Worm (Caenorhabditis elegans) whole organism, young adult: ENCODE results near the gene F38B7.2.

ENCODE experiments used
- B0019.2 ChIP-seq: fragments of 200-800 bp; sonication (Bioruptor generic); conservative IDR thresholded peaks from 2 replicates; pipeline ENCODE4 v1.3.6; 2022; ENCODE audit warnings: missing genetic modification reagents, missing genetic modification characterization, missing compliant biosample characterization
- B0035.1 ChIP-seq: sonication (generic microtip); optimal IDR thresholded peaks from 2 replicates; lab custom pipeline; 2016; ENCODE audit warnings: missing genetic modification characterization, mild to moderate bottlenecking, missing compliant biosample characterization, missing genotype, missing genetic modification reagents
- B0261.1 ChIP-seq: sonication (generic microtip); optimal IDR thresholded peaks from 2 replicates; lab custom pipeline; 2016; ENCODE audit warnings: mild to moderate bottlenecking, missing genetic modification characterization, moderate library complexity, missing compliant biosample characterization
- B0336.3 ChIP-seq: fragments of 200-800 bp; sonication (Bioruptor generic); IDR thresholded peaks from 2 replicates; pipeline ENCODE4 v1.3.6; 2022; ENCODE audit warnings: missing genetic modification characterization, missing compliant biosample characterization
- F22D6.2 ChIP-seq: sonication (generic microtip); optimal IDR thresholded peaks from 2 replicates; lab custom pipeline; 2016; ENCODE audit warnings: mild to moderate bottlenecking, missing genetic modification characterization, missing compliant biosample characterization
- Y53G8AR.9 ChIP-seq: fragments of 200-800 bp; sonication (Bioruptor generic); conservative IDR thresholded peaks from 2 replicates; pipeline ENCODE4 v1.3.6; 2022; ENCODE audit warnings: missing genetic modification reagents, missing genetic modification characterization, missing compliant biosample characterization
- Y95B8A.8 ChIP-seq: fragments of 200-800 bp; sonication (Bioruptor generic); IDR thresholded peaks from 2 replicates; pipeline ENCODE4 v1.3.6; 2022; ENCODE audit warnings: missing genetic modification reagents, missing genetic modification characterization, missing compliant biosample characterization
- ZK185.1 ChIP-seq: sonication (generic microtip); optimal IDR thresholded peaks from 2 replicates; lab custom pipeline; 2016; ENCODE audit warnings: mild to moderate bottlenecking, missing genetic modification characterization, missing compliant biosample characterization; ENCODE audit not compliant: poor library complexity, severe bottlenecking
- ama-1 ChIP-seq, 3 experiments: fragments of 150-350 bp in 1 of 3; sonication (generic microtip) in 2 of 3; optimal IDR thresholded peaks; 2 replicates each; lab custom pipeline; 2014 to 2018; ENCODE audit warnings: missing biosample characterization in 2 of 3, missing genetic modification characterization in 2 of 3, missing genetic modification reagents in 2 of 3
- cebp-1 ChIP-seq, 2 experiments: fragments of 200-800 bp in 1 of 2; sonication (Bioruptor generic) in 1 of 2; sonication (generic microtip) in 1 of 2; IDR thresholded peaks in 1 of 2; optimal IDR thresholded peaks in 1 of 2; 2 replicates each; pipeline versions ENCODE4 v1.3.6 to Lab custom; 2017 to 2022; ENCODE audit warnings: missing compliant biosample characterization in 2 of 2, missing genetic modification characterization in 2 of 2, mild to moderate bottlenecking in 1 of 2, missing genetic modification reagents in 1 of 2, moderate library complexity in 1 of 2
- ceh-27 ChIP-seq: fragments of 200-800 bp; sonication (Bioruptor generic); optimal IDR thresholded peaks from 2 replicates; lab custom pipeline; 2018; ENCODE audit warnings: mild to moderate bottlenecking, missing genetic modification characterization, moderate library complexity, missing compliant biosample characterization
- ceh-91 ChIP-seq: fragments of 200-800 bp; sonication (Bioruptor generic); IDR thresholded peaks from 2 replicates; pipeline ENCODE4 v1.3.6; 2022; ENCODE audit warnings: missing genetic modification reagents, missing genetic modification characterization, missing compliant biosample characterization
- dox-1 ChIP-seq: fragments of 200-800 bp; sonication (Bioruptor generic); IDR thresholded peaks from 2 replicates; pipeline ENCODE4 v1.3.6; 2022; ENCODE audit warnings: missing genetic modification reagents, missing genetic modification characterization, missing compliant biosample characterization
- ets-4 ChIP-seq: fragments of 200-800 bp; sonication (Bioruptor generic); optimal IDR thresholded peaks from 2 replicates; lab custom pipeline; 2018; ENCODE audit warnings: mild to moderate bottlenecking, missing genetic modification characterization, missing compliant biosample characterization
- gei-17 ChIP-seq: fragments of 200-800 bp; sonication (Bioruptor generic); optimal IDR thresholded peaks from 2 replicates; lab custom pipeline; 2018; ENCODE audit warnings: mild to moderate bottlenecking, missing genetic modification characterization, missing compliant biosample characterization
- hmg-1.2 ChIP-seq: fragments of 200-800 bp; sonication (Bioruptor generic); IDR thresholded peaks from 2 replicates; pipeline ENCODE4 v1.3.6; 2022; ENCODE audit warnings: missing genetic modification reagents, missing genetic modification characterization, missing compliant biosample characterization
- let-607 ChIP-seq, 2 experiments: fragments of 200-800 bp in 1 of 2; sonication (Bioruptor generic) in 1 of 2; sonication (generic microtip) in 1 of 2; optimal IDR thresholded peaks; 2 replicates each; lab custom pipeline; 2016 to 2018; ENCODE audit warnings: mild to moderate bottlenecking in 2 of 2, missing compliant biosample characterization in 2 of 2, missing genetic modification characterization in 2 of 2, moderate library complexity in 2 of 2, missing genotype in 1 of 2
- lin-35 ChIP-seq, 3 experiments: fragments of 150-350 bp in 2 of 3; sonication (generic microtip) in 1 of 3; optimal IDR thresholded peaks; 2 replicates each; lab custom pipeline; 2014 to 2018; ENCODE audit warnings: missing biosample characterization in 3 of 3, missing genetic modification characterization in 3 of 3, missing genetic modification reagents in 3 of 3
- lsy-27 ChIP-seq: sonication (generic microtip); optimal IDR thresholded peaks from 2 replicates; lab custom pipeline; 2017; ENCODE audit warnings: missing genetic modification characterization, mild to moderate bottlenecking, missing compliant biosample characterization, antibody characterized with exemption, missing genotype, borderline replicate concordance; ENCODE audit not compliant: insufficient read depth
- nfya-2 ChIP-seq: fragments of 200-800 bp; sonication (Bioruptor generic); IDR thresholded peaks from 2 replicates; pipeline ENCODE4 v1.3.6; 2022; ENCODE audit warnings: missing genetic modification reagents, missing genetic modification characterization, missing compliant biosample characterization
- nhr-80 ChIP-seq: sonication (generic microtip); optimal IDR thresholded peaks from 2 replicates; lab custom pipeline; 2016; ENCODE audit warnings: missing genetic modification characterization, missing compliant biosample characterization
- rcor-1 ChIP-seq: fragments of 200-800 bp; sonication (Bioruptor generic); IDR thresholded peaks from 2 replicates; pipeline ENCODE4 v1.3.6; 2022; ENCODE audit warnings: missing genetic modification reagents, missing genetic modification characterization, missing compliant biosample characterization
- sea-2 ChIP-seq: fragments of 200-800 bp; sonication (Bioruptor generic); IDR thresholded peaks from 2 replicates; pipeline ENCODE4 v1.3.6; 2022; ENCODE audit warnings: missing genetic modification characterization, missing compliant biosample characterization
- snpc-1.3 ChIP-seq: sonication (generic microtip); optimal IDR thresholded peaks from 2 replicates; lab custom pipeline; 2017; ENCODE audit warnings: missing genetic modification characterization, mild to moderate bottlenecking, missing compliant biosample characterization, antibody characterized with exemption, moderate library complexity, missing genotype, missing genetic modification reagents; ENCODE audit not compliant: insufficient read depth
- snpc-4 ChIP-seq, 5 experiments: fragments of 150-350 bp in 1 of 5; sonication (generic microtip) in 4 of 5; optimal IDR thresholded peaks; 2 replicates each; lab custom pipeline; 2014 to 2018; ENCODE audit warnings: missing genetic modification characterization in 5 of 5, missing biosample characterization in 3 of 5, antibody characterized with exemption in 2 of 5, mild to moderate bottlenecking in 2 of 5, missing compliant biosample characterization in 2 of 5, missing genotype in 2 of 5, moderate library complexity in 2 of 5, missing genetic modification reagents in 1 of 5
- tbp1 ChIP-seq: fragments of 200-800 bp; sonication (Bioruptor generic); optimal IDR thresholded peaks from 2 replicates; lab custom pipeline; 2018; ENCODE audit warnings: mild to moderate bottlenecking, missing genetic modification characterization, missing compliant biosample characterization
- tbx-9 ChIP-seq: sonication (generic microtip); optimal IDR thresholded peaks from 2 replicates; lab custom pipeline; 2016; ENCODE audit warnings: borderline replicate concordance, missing genetic modification characterization, inconsistent platforms, missing compliant biosample characterization
- unc-62 ChIP-seq: fragments of 150-350 bp; optimal IDR thresholded peaks from 2 replicates; lab custom pipeline; 2014; ENCODE audit warnings: missing biosample characterization, missing genetic modification reagents, missing genetic modification characterization
- zfh-2 ChIP-seq: fragments of 200-800 bp; sonication (Bioruptor generic); conservative IDR thresholded peaks from 2 replicates; pipeline ENCODE4 v1.3.6; 2022; ENCODE audit warnings: missing genetic modification reagents, missing genetic modification characterization, missing compliant biosample characterization
- ztf-25 ChIP-seq: fragments of 200-800 bp; sonication (Bioruptor generic); IDR thresholded peaks from 2 replicates; pipeline ENCODE4 v1.3.6; 2022; ENCODE audit warnings: missing genetic modification reagents, missing genetic modification characterization, missing compliant biosample characterization
- ztf-26 ChIP-seq: sonication (generic microtip); optimal IDR thresholded peaks from 2 replicates; lab custom pipeline; 2017; ENCODE audit warnings: missing genetic modification characterization, missing compliant biosample characterization
- ztf-3 ChIP-seq: fragments of 200-800 bp; sonication (Bioruptor generic); optimal IDR thresholded peaks from 2 replicates; lab custom pipeline; 2018; ENCODE audit warnings: mild to moderate bottlenecking, missing genetic modification characterization, missing compliant biosample characterization

F38B7.2 gene

ce11 chrV:11534495-11535189 lies 9.1 kb upstream of the F38B7.2 start:
- TF ChIP-seq ztf-25 (GFP tag; lab: Robert Waterston, UW) (no peak), nhr-80 (tag; lab: Kevin White, UChicago) (peak; percentile 85), ZK185.1 (tag; lab: Kevin White, UChicago) (no peak), let-607 (tag; optimal IDR thresholded peaks at IDR 0.05; lab: Kevin White, UChicago) (no peak), B0035.1 (tag; lab: Kevin White, UChicago) (no peak), rcor-1 (GFP tag; lab: Robert Waterston, UW) (peak; percentile 14; the same call in 1 of the 2 replicates), nfya-2 (GFP tag; lab: Robert Waterston, UW) (no peak), hmg-1.2 (GFP tag; lab: Robert Waterston, UW) (no peak), sea-2 (GFP tag; lab: Robert Waterston, UW) (0 out of 2 replicates have a peak, but pooled peaks have one; percentile 7), B0019.2 (GFP tag; lab: Robert Waterston, UW) (no peak), lsy-27 (tag; lab: Kevin White, UChicago) (peak; percentile 2), ceh-91 (GFP tag; lab: Robert Waterston, UW) (no peak), ets-4 (GFP tag; lab: Kevin White, UChicago) (peak; percentile 30), ama-1 (optimal IDR thresholded peaks at IDR 0.05; lab: Kevin White, UChicago) (no peak), ama-1 (GFP tag; optimal IDR thresholded peaks at IDR 0.05; lab: Kevin White, UChicago) (peak in 1 of 2 experiments; percentile 4), lin-35 (GFP tag; optimal IDR thresholded peaks at IDR 0.05; lab: Kevin White, UChicago) (peak in 1 of 3 experiments; percentile 22), gei-17 (no peak), cebp-1 (GFP tag; IDR thresholded peaks at IDR 0.05; lab: Robert Waterston, UW) (no peak), cebp-1 (tag; optimal IDR thresholded peaks at IDR 0.05; lab: Kevin White, UChicago) (peak; percentile 33), B0336.3 (no peak), B0261.1 (tag; lab: Kevin White, UChicago) (no peak)

DNA sequence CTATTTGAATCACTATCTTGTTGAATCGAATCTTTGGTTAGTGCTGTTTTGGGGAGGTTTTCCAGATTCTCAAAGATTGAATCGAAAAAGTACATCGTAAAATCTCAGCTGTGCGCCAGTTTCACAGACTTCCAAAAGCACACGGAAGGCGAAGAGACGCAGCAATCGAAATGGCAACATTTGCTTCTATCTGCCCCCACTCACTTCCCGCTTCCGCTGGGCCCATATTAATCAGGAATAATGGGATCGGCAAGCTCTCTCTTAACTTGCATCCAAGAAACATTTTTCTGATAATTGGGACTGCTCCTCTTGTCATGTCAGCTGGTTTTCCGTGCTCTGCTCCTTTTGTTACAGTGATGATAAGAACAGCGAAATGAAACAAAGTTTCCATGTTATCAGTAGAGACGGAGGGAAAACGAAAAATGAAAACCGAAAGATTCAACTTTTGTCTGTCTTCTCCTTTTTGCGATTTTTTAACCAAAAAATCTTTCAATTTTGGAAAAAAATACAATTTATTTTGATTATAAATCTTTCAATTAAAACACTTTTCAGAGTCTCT lies 8.2 kb upstream of the F38B7.2 start:
- TF ChIP-seq hmg-1.2 (GFP tag; lab: Robert Waterston, UW) = peak; percentile 16; the same call in 1 of the 2 replicates
- no peak for TF ChIP-seq F22D6.2
- TF ChIP-seq ztf-26 (tag; lab: Kevin White, UChicago) = peak; percentile 47
- peak; percentile 9; the same call in 1 of the 2 replicates for TF ChIP-seq B0336.3
- no peak for TF ChIP-seq snpc-4 (GFP tag; optimal IDR thresholded peaks at IDR 0.05; lab: Kevin White, UChicago)
- TF ChIP-seq snpc-4 (tag; optimal IDR thresholded peaks at IDR 0.05; lab: Kevin White, UChicago) = peak in 1 of 4 experiments; percentile 33
- TF ChIP-seq tbp1 = no peak
- TF ChIP-seq Y53G8AR.9 (GFP tag; lab: Robert Waterston, UW) = peak; percentile 55
- TF ChIP-seq dox-1 = peak; percentile 33; the same call in 1 of the 2 replicates
- no peak for TF ChIP-seq ceh-27 (GFP tag; lab: Kevin White, UChicago)
- 0 out of 2 replicates have a peak, but pooled peaks have one; percentile 22 for TF ChIP-seq zfh-2 (GFP tag; lab: Robert Waterston, UW)
- TF ChIP-seq ztf-3 (GFP tag; lab: Kevin White, UChicago) = no peak
- peak in 1 of 3 experiments; percentile 47 for TF ChIP-seq lin-35 (GFP tag; optimal IDR thresholded peaks at IDR 0.05; lab: Kevin White, UChicago)
- no peak for TF ChIP-seq Y95B8A.8 (GFP tag; lab: Robert Waterston, UW)
- TF ChIP-seq tbx-9 (tag; lab: Kevin White, UChicago) = no peak
- peak; percentile 86 for TF ChIP-seq nhr-80 (tag; lab: Kevin White, UChicago)
- no peak for TF ChIP-seq unc-62 (GFP tag; lab: Kevin White, UChicago)
- TF ChIP-seq snpc-1.3 (tag; lab: Kevin White, UChicago) = no peak
